Worm (Caenorhabditis elegans): ENCODE results near the gene nceh-1.
"Not testable (repeated sequence)": the region's sequence is repeated elsewhere in the genome, so short reads cannot be mapped to it uniquely, and the experiment has no call there.

Gene nceh-1

DNA sequence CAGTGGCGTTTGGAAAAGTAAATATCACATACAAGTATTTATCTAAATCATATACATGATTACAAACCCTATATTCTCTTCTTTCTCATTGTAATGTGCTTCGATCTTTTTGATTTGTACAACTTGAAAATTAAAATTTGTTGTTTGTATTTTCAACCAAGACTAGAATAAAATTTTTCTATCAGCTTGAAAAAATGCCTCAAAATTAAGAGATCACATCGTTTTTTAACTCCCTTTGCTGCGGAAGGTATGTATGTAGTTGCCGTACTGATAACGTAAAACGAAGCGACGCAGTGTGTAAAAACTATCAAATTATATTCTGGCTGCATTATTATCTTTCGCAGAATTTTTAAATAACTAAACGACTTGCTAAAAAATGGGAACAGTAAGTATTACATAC, 40.6 kb downstream of the nceh-1 start, which contains the start of gene C25F9.15:
Gene C25F9.15 (plus strand): TSS at position 301 of the 400 bp plus-strand sequence.
- TF ChIP-seq nhr-237 (tag; optimal IDR thresholded peaks at IDR 0.05) (no peak), elt-2 (tag; optimal IDR thresholded peaks at IDR 0.05) (peak; percentile 27)

DNA sequence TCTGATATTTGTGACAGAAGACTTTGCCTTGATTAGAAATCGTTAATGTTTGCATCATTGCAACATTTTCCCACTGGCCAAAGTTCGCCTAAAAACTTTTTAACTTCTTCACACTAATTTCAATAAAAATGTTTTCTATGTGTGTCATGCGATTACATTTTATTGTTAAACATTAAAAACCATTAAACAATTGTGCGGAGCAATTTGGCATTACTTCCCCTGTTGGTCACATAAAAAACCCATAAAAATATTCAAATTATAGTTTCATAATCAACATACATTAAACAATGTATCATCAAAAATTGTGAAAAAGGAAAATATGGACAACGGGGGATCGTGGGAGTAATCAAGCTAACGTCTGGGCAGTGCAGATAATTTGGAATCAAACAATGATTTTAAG, 42.1 kb downstream of the nceh-1 start:
- TF ChIP-seq elt-2 (tag; optimal IDR thresholded peaks at IDR 0.05) (peak; percentile 48), efl-1 (GFP tag; optimal IDR thresholded peaks at IDR 0.05 in 1 of 2) (peak in 1 of 2 experiments; percentile 44)
- not testable (repeated sequence) for TF ChIP-seq efl-1 (optimal IDR thresholded peaks at IDR 0.05)

DNA sequence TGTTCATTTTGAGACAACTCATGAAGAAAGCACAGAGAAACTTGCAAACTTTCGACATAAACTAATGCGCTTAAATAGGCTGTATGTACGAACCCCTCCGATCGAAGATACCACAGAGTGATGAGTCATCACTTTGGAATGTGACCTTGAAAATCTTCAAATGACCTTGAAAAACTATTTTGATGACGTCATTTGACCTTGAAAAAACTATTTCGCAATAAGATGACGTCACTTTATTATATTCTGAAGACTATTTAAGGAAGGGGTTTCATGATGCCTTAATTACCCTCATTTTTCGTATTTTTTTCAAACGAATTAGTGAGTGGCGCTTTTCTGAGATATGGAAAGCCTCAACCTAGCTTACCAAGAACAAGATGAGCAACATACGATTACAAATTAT, 43.9 kb downstream of the nceh-1 start, which contains the start of gene C25F9.2:
Gene C25F9.2 (plus strand): TSS at position 341 of the 400 bp plus-strand sequence.
- peak; percentile 13 for TF ChIP-seq zip-4 (GFP tag; optimal IDR thresholded peaks at IDR 0.05)
- TF ChIP-seq lin-39 (tag; optimal IDR thresholded peaks at IDR 0.05): no peak

DNA sequence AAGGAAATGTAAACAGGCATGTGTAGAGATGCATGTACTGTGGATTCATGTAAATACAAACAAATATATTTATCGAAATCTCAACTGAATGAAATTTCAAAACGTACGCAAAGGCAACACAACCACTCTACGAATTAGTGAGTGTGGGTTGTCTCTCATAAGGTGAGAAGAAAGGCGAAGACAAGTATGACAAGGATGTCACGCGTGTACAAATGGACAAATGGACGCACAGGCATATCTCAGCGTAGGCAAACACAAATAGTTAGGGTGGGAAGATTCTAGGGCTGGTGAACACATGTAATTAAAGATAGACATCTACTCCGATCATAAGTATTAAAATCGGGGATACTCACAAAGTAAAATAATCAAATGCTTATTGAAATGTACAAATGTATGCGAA, 50.9 kb downstream of the nceh-1 start:
- peak; percentile 12 for TF ChIP-seq nhr-90 (tag; optimal IDR thresholded peaks at IDR 0.05; ENCODE audit: poor library complexity)
- peak; percentile 24 for TF ChIP-seq nhr-71 (tag; optimal IDR thresholded peaks at IDR 0.05)
- TF ChIP-seq nhr-237 (tag; optimal IDR thresholded peaks at IDR 0.05): no peak
- peak; percentile 88 for TF ChIP-seq nhr-85 (tag)
- TF ChIP-seq snu-23 (GFP tag; optimal IDR thresholded peaks at IDR 0.05): peak; percentile 55
- no peak for TF ChIP-seq sox-4 (tag; optimal IDR thresholded peaks at IDR 0.05)
- no peak for TF ChIP-seq mdl-1 (tag; optimal IDR thresholded peaks at IDR 0.05)
- peak; percentile 20 for TF ChIP-seq blmp-1 (tag; optimal IDR thresholded peaks at IDR 0.05)
- peak; percentile 61 for TF ChIP-seq lin-14 (GFP tag; optimal IDR thresholded peaks at IDR 0.05)
- peak; percentile 60 for TF ChIP-seq nhr-20 (tag; optimal IDR thresholded peaks at IDR 0.05)

DNA sequence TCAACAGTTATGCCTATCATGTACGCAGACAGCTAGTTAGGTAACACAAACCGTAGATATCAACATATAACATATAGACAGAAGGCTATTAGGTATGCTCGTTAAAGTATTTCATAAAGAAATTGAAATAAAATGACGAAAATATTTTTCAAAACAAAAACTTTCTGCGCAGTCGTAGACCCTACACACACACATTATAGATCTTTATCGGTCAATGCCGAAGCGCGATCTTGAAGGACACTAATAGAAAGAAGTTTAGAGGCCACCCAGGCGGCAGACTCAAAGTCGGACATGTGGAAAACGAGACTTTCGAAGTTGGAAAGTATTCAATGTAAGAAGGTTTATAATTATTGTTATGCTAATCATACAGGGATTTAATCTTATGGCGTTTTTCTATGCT, 51.7 kb downstream of the nceh-1 start:
- peak; percentile 76 for TF ChIP-seq nhr-85 (tag)
- TF ChIP-seq snu-23 (GFP tag; optimal IDR thresholded peaks at IDR 0.05): peak; percentile 56
- TF ChIP-seq nhr-237 (tag; optimal IDR thresholded peaks at IDR 0.05): no peak
- peak in 1 of 2 experiments; percentile 18 for TF ChIP-seq lsy-2 (tag; optimal IDR thresholded peaks at IDR 0.05)
- no peak for TF ChIP-seq unc-98 (GFP tag; IDR thresholded peaks at IDR 0.05)
- peak; percentile 73 for TF ChIP-seq lin-14 (GFP tag; optimal IDR thresholded peaks at IDR 0.05)
- TF ChIP-seq nhr-71 (tag; optimal IDR thresholded peaks at IDR 0.05): peak; percentile 54
- TF ChIP-seq sup-37 (GFP tag; optimal IDR thresholded peaks at IDR 0.05): peak; percentile 17
- peak; percentile 17 for TF ChIP-seq nhr-47 (tag; optimal IDR thresholded peaks at IDR 0.05)
- peak; percentile 74 for TF ChIP-seq nhr-20 (tag; optimal IDR thresholded peaks at IDR 0.05)
- TF ChIP-seq blmp-1 (tag; optimal IDR thresholded peaks at IDR 0.05): peak; percentile 57
- no peak for TF ChIP-seq irx-1 (tag; optimal IDR thresholded peaks at IDR 0.05)
- no peak for TF ChIP-seq C04F5.9 (tag; optimal IDR thresholded peaks at IDR 0.05)
- peak; percentile 28 for TF ChIP-seq nhr-90 (tag; optimal IDR thresholded peaks at IDR 0.05; ENCODE audit: poor library complexity)
- no peak for TF ChIP-seq ets-5 (GFP tag; IDR thresholded peaks at IDR 0.05)

DNA sequence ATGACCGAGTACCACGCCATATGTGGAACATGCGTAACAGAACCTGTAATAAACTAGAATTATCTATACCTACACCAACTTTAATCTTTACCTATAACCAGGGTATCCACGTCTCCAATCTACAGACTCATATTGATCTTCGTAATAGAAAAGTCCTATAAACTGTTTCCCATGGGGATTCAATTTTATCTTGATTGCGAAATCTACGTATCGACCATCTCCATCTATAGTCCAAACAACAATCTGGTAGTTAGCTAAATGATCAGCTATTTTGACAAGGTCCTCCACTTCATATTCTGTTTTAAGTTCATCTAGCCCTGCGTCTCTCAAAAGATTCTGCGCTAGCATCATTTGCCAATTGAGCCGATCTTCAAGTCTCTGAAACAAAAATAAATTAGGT, 52.4 kb downstream of the nceh-1 start:
- TF ChIP-seq ceh-82 (tag; optimal IDR thresholded peaks at IDR 0.05) (no peak), aha-1 (tag; optimal IDR thresholded peaks at IDR 0.05) (no peak), nhr-47 (tag; optimal IDR thresholded peaks at IDR 0.05) (no peak), C16A3.4 (tag; optimal IDR thresholded peaks at IDR 0.05) (no peak), ets-5 (GFP tag; IDR thresholded peaks at IDR 0.05) (no peak), lin-14 (GFP tag; optimal IDR thresholded peaks at IDR 0.05) (peak; percentile 73), lsy-2 (tag; optimal IDR thresholded peaks at IDR 0.05) (peak; percentile 13 to 15), hlh-17 (GFP tag; optimal IDR thresholded peaks at IDR 0.05; ENCODE audit: borderline replicate concordance) (no peak), ceh-63 (GFP tag; optimal IDR thresholded peaks at IDR 0.05) (no peak), dsc-1 (tag; optimal IDR thresholded peaks at IDR 0.05) (no peak), aly-2 (tag; optimal IDR thresholded peaks at IDR 0.05) (no peak), fkh-4 (tag; optimal IDR thresholded peaks at IDR 0.05; ENCODE audit: borderline replicate concordance) (no peak), irx-1 (tag; optimal IDR thresholded peaks at IDR 0.05) (no peak), zip-4 (GFP tag; optimal IDR thresholded peaks at IDR 0.05) (peak; percentile 19), hpl-2 (GFP tag; optimal IDR thresholded peaks at IDR 0.05) (no peak), lin-13 (GFP tag; optimal IDR thresholded peaks at IDR 0.05) (no peak), pax-3 (tag; optimal IDR thresholded peaks at IDR 0.05) (no peak), F16B12.6 (tag; optimal IDR thresholded peaks at IDR 0.05) (no peak), nhr-19 (GFP tag; conservative IDR thresholded peaks at IDR 0.05) (peak; percentile 29; the same call in 1 of the 2 replicates), rnt-1 (tag; optimal IDR thresholded peaks at IDR 0.05) (peak; percentile 38), snu-23 (GFP tag; optimal IDR thresholded peaks at IDR 0.05) (peak; percentile 21), nhr-20 (tag; optimal IDR thresholded peaks at IDR 0.05) (peak; percentile 61), nhr-71 (tag; optimal IDR thresholded peaks at IDR 0.05) (peak; percentile 36), grh-1 (GFP tag; IDR thresholded peaks at IDR 0.05) (peak; percentile 45; the same call in 1 of the 2 replicates), nhr-85 (tag) (peak; percentile 95), lin-35 (GFP tag; optimal IDR thresholded peaks at IDR 0.05) (no peak), fkh-10 (GFP tag; optimal IDR thresholded peaks at IDR 0.05) (no peak)
